Fruit fly (Drosophila melanogaster) S2 (cell line): ENCODE results near the gene PIG-S.

Source experiments
- CG8478 ChIP-seq: fragments of >200 bp; optimal IDR thresholded peaks from 2 replicates; lab custom pipeline; 2018
- CTCF ChIP-seq, 2 experiments: fragments of >200 bp; optimal IDR thresholded peaks; 2 replicates each; lab custom pipeline; 2018

DNA sequence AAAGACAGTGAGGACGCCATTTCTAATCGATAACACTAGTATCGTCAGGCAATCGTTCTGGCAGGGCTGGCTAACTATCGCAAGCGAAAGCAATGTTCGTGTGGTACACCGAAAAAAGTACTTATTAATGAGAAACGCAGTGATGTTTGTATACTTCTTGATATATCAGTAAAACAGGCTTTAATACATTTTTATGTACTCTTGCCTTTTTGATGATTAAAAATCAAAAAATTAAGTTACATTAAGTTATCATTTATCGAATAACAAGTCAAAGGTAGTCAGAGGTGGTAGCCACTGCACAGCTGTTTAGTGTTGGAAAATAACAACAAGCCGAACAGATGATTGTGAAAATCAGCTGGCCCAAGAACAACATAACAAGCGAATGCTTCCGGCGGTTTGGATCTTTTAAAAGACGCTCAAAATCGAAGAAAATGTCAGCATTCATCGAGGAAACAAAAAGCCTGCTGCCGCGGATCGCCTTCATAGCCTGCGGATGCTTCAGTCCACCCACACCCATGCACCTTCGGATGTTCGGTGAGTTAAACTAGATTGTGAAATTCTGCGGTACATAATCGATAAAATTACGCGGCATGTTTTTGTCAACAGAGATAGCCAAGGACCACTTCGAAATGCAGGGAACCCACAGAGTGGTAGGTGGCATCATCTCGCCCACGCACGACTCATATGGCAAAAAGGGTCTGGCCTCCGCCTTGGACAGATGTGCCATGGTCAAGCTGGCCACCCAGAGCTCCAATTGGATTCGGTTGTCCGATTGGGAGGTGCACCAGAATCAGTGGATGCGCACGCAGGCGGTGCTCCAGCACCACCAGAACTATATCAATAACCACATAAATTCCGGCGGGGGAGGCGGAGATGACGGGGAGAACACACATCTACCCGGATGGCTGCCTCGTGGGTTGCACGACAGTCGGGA, 27.5 kb upstream of the PIG-S start, which contains the start of the genes ssh and Nmnat:
- TF ChIP-seq CTCF (optimal IDR thresholded peaks at IDR 0.05; lab: Kevin White, UChicago): no peak
- no peak for TF ChIP-seq CG8478
